Worm (Caenorhabditis elegans) whole organism, L3 larva: ENCODE data around the gene cls-3.

Source experiments
- R02D3.7 ChIP-seq: fragments of 150-350 bp; optimal IDR thresholded peaks from 2 replicates; lab custom pipeline; 2014; ENCODE audit warnings: missing biosample characterization, missing genetic modification characterization
- aly-2 ChIP-seq: fragments of 150-350 bp; optimal IDR thresholded peaks from 2 replicates; lab custom pipeline; 2014; ENCODE audit warnings: missing biosample characterization, missing genetic modification characterization
- ama-1 ChIP-seq: fragments of 150-350 bp; optimal IDR thresholded peaks from 2 replicates; lab custom pipeline; 2018
- ceh-16 ChIP-seq: sonication (generic microtip); optimal IDR thresholded peaks from 2 replicates; lab custom pipeline; 2017; ENCODE audit warnings: missing biosample characterization, missing genetic modification characterization
- ceh-28 ChIP-seq: fragments of 150-350 bp; optimal IDR thresholded peaks from 2 replicates; lab custom pipeline; 2014; ENCODE audit warnings: missing biosample characterization, missing genetic modification reagents, missing genetic modification characterization
- ceh-82 ChIP-seq: fragments of 150-350 bp; optimal IDR thresholded peaks from 2 replicates; lab custom pipeline; 2014; ENCODE audit warnings: missing biosample characterization, missing genetic modification characterization
- ceh-9 ChIP-seq: sonication (generic microtip); optimal IDR thresholded peaks from 2 replicates; lab custom pipeline; 2018; ENCODE audit warnings: missing biosample characterization, missing genetic modification characterization
- daf-12 ChIP-seq: fragments of 150-350 bp; optimal IDR thresholded peaks from 2 replicates; lab custom pipeline; 2014; ENCODE audit warnings: missing biosample characterization, missing genetic modification reagents, missing genetic modification characterization
- egl-27 ChIP-seq: sonication (generic microtip); optimal IDR thresholded peaks from 4 replicates; lab custom pipeline; 2017; ENCODE audit warnings: missing biosample characterization, missing genetic modification reagents, missing genetic modification characterization
- egl-5 ChIP-seq: fragments of 150-350 bp; optimal IDR thresholded peaks from 2 replicates; lab custom pipeline; 2017; ENCODE audit warnings: missing biosample characterization, missing genetic modification reagents, missing genetic modification characterization, inconsistent platforms
- elt-1 ChIP-seq: fragments of 150-350 bp; optimal IDR thresholded peaks from 2 replicates; lab custom pipeline; 2014; ENCODE audit warnings: missing biosample characterization, missing genetic modification characterization
- elt-2 ChIP-seq: sonication (generic microtip); optimal IDR thresholded peaks from 2 replicates; lab custom pipeline; 2016; ENCODE audit warnings: missing genetic modification reagents, mild to moderate bottlenecking, missing genetic modification characterization, missing compliant biosample characterization
- elt-3 ChIP-seq, 3 experiments: fragments of 150-350 bp in 1 of 3; sonication (generic microtip) in 2 of 3; optimal IDR thresholded peaks; 2 replicates in 2 of 3; 4 replicates in 1 of 3; lab custom pipeline; 2014 to 2017; ENCODE audit warnings: missing biosample characterization in 3 of 3, missing genetic modification characterization in 3 of 3
- eor-1 ChIP-seq, 2 experiments: fragments of 150-350 bp; optimal IDR thresholded peaks; 2 replicates each; lab custom pipeline; 2014 to 2018; ENCODE audit warnings: missing biosample characterization in 2 of 2, missing genetic modification characterization in 2 of 2
- fkh-10 ChIP-seq: sonication (generic microtip); optimal IDR thresholded peaks from 2 replicates; lab custom pipeline; 2017; ENCODE audit warnings: missing biosample characterization, missing genetic modification reagents, missing genetic modification characterization
- fkh-2 ChIP-seq: fragments of 150-350 bp; optimal IDR thresholded peaks from 2 replicates; lab custom pipeline; 2014; ENCODE audit warnings: missing biosample characterization, missing genetic modification reagents, missing genetic modification characterization
- fos-1 ChIP-seq: fragments of 150-350 bp; optimal IDR thresholded peaks from 2 replicates; lab custom pipeline; 2014; ENCODE audit warnings: missing biosample characterization, missing genetic modification characterization
- hmg-11 ChIP-seq: sonication (generic microtip); optimal IDR thresholded peaks from 2 replicates; lab custom pipeline; 2016; ENCODE audit warnings: missing genetic modification characterization, missing compliant biosample characterization
- jun-1 ChIP-seq: fragments of 150-350 bp; optimal IDR thresholded peaks from 2 replicates; lab custom pipeline; 2014; ENCODE audit warnings: missing biosample characterization, missing genetic modification reagents, missing genetic modification characterization
- lin-15B ChIP-seq: fragments of 150-350 bp; optimal IDR thresholded peaks from 2 replicates; lab custom pipeline; 2014; ENCODE audit warnings: missing biosample characterization, missing genetic modification characterization
- lin-39 ChIP-seq: fragments of 150-350 bp; optimal IDR thresholded peaks from 2 replicates; lab custom pipeline; 2018; ENCODE audit warnings: missing biosample characterization, missing genetic modification reagents, missing genetic modification characterization
- lsy-12 ChIP-seq: sonication (generic microtip); optimal IDR thresholded peaks from 2 replicates; lab custom pipeline; 2016; ENCODE audit warnings: mild to moderate bottlenecking, missing genetic modification characterization, missing compliant biosample characterization
- mdl-1 ChIP-seq: fragments of 150-350 bp; optimal IDR thresholded peaks from 2 replicates; lab custom pipeline; 2014; ENCODE audit warnings: missing biosample characterization, missing genetic modification characterization
- mml-1 ChIP-seq: fragments of 150-350 bp; sonication (generic microtip); optimal IDR thresholded peaks from 3 replicates; lab custom pipeline; 2014; ENCODE audit warnings: missing biosample characterization, missing genetic modification characterization
- nfya-1 ChIP-seq: sonication (generic microtip); optimal IDR thresholded peaks from 2 replicates; lab custom pipeline; 2017; ENCODE audit warnings: missing genetic modification characterization, mild to moderate bottlenecking, missing compliant biosample characterization, antibody characterized with exemption, moderate library complexity; ENCODE audit not compliant: insufficient read depth
- nhr-11 ChIP-seq: fragments of 150-350 bp; optimal IDR thresholded peaks from 2 replicates; lab custom pipeline; 2014; ENCODE audit warnings: missing biosample characterization, missing genetic modification characterization
- nhr-12 ChIP-seq: fragments of 150-350 bp; optimal IDR thresholded peaks from 2 replicates; lab custom pipeline; 2014; ENCODE audit warnings: missing biosample characterization, missing genetic modification characterization
- nhr-237 ChIP-seq: fragments of 150-350 bp; optimal IDR thresholded peaks from 2 replicates; lab custom pipeline; 2014; ENCODE audit warnings: missing biosample characterization, missing genetic modification characterization
- nhr-25 ChIP-seq: sonication (generic microtip); optimal IDR thresholded peaks from 2 replicates; lab custom pipeline; 2017; ENCODE audit warnings: missing biosample characterization, missing genetic modification characterization
- nhr-28 ChIP-seq: fragments of 150-350 bp; optimal IDR thresholded peaks from 2 replicates; lab custom pipeline; 2014; ENCODE audit warnings: missing biosample characterization, missing genetic modification characterization
- nhr-43 ChIP-seq: sonication (generic microtip); optimal IDR thresholded peaks from 2 replicates; lab custom pipeline; 2016; ENCODE audit warnings: mild to moderate bottlenecking, missing genetic modification characterization, missing compliant biosample characterization; ENCODE audit not compliant: poor library complexity, severe bottlenecking
- nhr-67 ChIP-seq: fragments of 150-350 bp; optimal IDR thresholded peaks from 2 replicates; lab custom pipeline; 2014; ENCODE audit warnings: missing biosample characterization, missing genetic modification characterization
- nhr-76 ChIP-seq: fragments of 150-350 bp; sonication (generic microtip); optimal IDR thresholded peaks from 5 replicates; lab custom pipeline; 2014; ENCODE audit warnings: missing biosample characterization, missing genetic modification characterization
- nhr-77 ChIP-seq: fragments of 150-350 bp; optimal IDR thresholded peaks from 2 replicates; lab custom pipeline; 2014; ENCODE audit warnings: missing biosample characterization, missing genetic modification characterization
- pha-4 ChIP-seq: fragments of 150-350 bp; optimal IDR thresholded peaks from 2 replicates; lab custom pipeline; 2014; ENCODE audit warnings: missing biosample characterization, missing genetic modification reagents, missing genetic modification characterization
- pqm-1 ChIP-seq: fragments of 150-350 bp; optimal IDR thresholded peaks from 2 replicates; lab custom pipeline; 2017; ENCODE audit warnings: missing biosample characterization, missing genetic modification characterization, inconsistent platforms
- sea-2 ChIP-seq: fragments of 150-350 bp; sonication (generic microtip); optimal IDR thresholded peaks from 4 replicates; lab custom pipeline; 2014; ENCODE audit warnings: missing biosample characterization, missing genetic modification reagents, missing genetic modification characterization
- skn-1 ChIP-seq: fragments of 150-350 bp; optimal IDR thresholded peaks from 2 replicates; lab custom pipeline; 2014; ENCODE audit warnings: missing biosample characterization, missing genetic modification characterization
- snpc-4 ChIP-seq: fragments of 150-350 bp; optimal IDR thresholded peaks from 2 replicates; lab custom pipeline; 2014; ENCODE audit warnings: missing biosample characterization, missing genetic modification characterization
- tbx-2 ChIP-seq: sonication (generic microtip); optimal IDR thresholded peaks from 2 replicates; lab custom pipeline; 2016; ENCODE audit warnings: mild to moderate bottlenecking, missing genetic modification characterization, missing compliant biosample characterization
- unc-39 ChIP-seq: sonication (generic microtip); optimal IDR thresholded peaks from 4 replicates; lab custom pipeline; 2017; ENCODE audit warnings: missing biosample characterization, missing genetic modification characterization
- unc-62 ChIP-seq: fragments of 150-350 bp; sonication (generic microtip); optimal IDR thresholded peaks from 4 replicates; lab custom pipeline; 2014; ENCODE audit warnings: missing biosample characterization, missing genetic modification reagents, missing genetic modification characterization
- zag-1 ChIP-seq: fragments of 150-350 bp; optimal IDR thresholded peaks from 2 replicates; lab custom pipeline; 2014; ENCODE audit warnings: missing biosample characterization, missing genetic modification characterization
- ztf-11 ChIP-seq: fragments of 150-350 bp; optimal IDR thresholded peaks from 2 replicates; lab custom pipeline; 2014; ENCODE audit warnings: missing biosample characterization, missing genetic modification characterization
- ztf-4 ChIP-seq: fragments of 150-350 bp; optimal IDR thresholded peaks from 2 replicates; lab custom pipeline; 2014; ENCODE audit warnings: missing biosample characterization, missing genetic modification characterization

cls-3 gene

ce11 chrIII:9191091-9191490, at the start of gene cls-3:
TSS of gene cls-3 (minus strand) at chrIII:9191109.
- TF ChIP-seq lsy-12 (tag; lab: Kevin White, UChicago): peak; percentile 7
- TF ChIP-seq sea-2 (GFP tag; lab: Kevin White, UChicago): no peak
- peak; percentile 40 for TF ChIP-seq lin-15B (tag; lab: Kevin White, UChicago)
- peak; percentile 15 for TF ChIP-seq fkh-10 (GFP tag; lab: Kevin White, UChicago)
- peak; percentile 13 for TF ChIP-seq skn-1 (tag; lab: Kevin White, UChicago)
- TF ChIP-seq lin-39 (tag; lab: Kevin White, UChicago): peak; percentile 43
- peak; percentile 63 for TF ChIP-seq nfya-1 (tag; lab: Kevin White, UChicago)
- TF ChIP-seq fkh-2 (tag; lab: Kevin White, UChicago): no peak

- TF ChIP-seq nhr-237 (tag; lab: Kevin White, UChicago) (no peak), nhr-77 (tag; lab: Kevin White, UChicago) (no peak), unc-62 (no peak), pqm-1 (no peak), nfya-1 (tag; lab: Kevin White, UChicago) (peak; percentile 58), fos-1 (tag; lab: Kevin White, UChicago) (no peak), nhr-25 (tag; lab: Kevin White, UChicago) (peak; percentile 7), egl-5 (no peak), lsy-12 (tag; lab: Kevin White, UChicago) (no peak), nhr-11 (tag; lab: Kevin White, UChicago) (no peak), nhr-76 (no peak), mdl-1 (tag; lab: Kevin White, UChicago) (no peak), unc-39 (tag; lab: Kevin White, UChicago) (no peak), mml-1 (tag; lab: Kevin White, UChicago) (no peak), hmg-11 (tag; lab: Kevin White, UChicago) (peak; percentile 90), R02D3.7 (tag; lab: Kevin White, UChicago) (no peak), daf-12 (tag; lab: Kevin White, UChicago) (no peak), nhr-67 (tag; lab: Kevin White, UChicago) (no peak), zag-1 (no peak), ztf-11 (no peak), elt-1 (no peak), ztf-4 (no peak), egl-27 (tag; lab: Kevin White, UChicago) (no peak), ceh-28 (tag; lab: Kevin White, UChicago) (no peak), nhr-28 (no peak), ceh-9 (tag; lab: Kevin White, UChicago) (no peak), skn-1 (tag; lab: Kevin White, UChicago) (peak; percentile 6), nhr-12 (tag; lab: Kevin White, UChicago) (no peak), eor-1 (tag; optimal IDR thresholded peaks at IDR 0.05; lab: Kevin White, UChicago) (no peak), ama-1 (lab: Kevin White, UChicago) (no peak), tbx-2 (tag; lab: Kevin White, UChicago) (no peak), ceh-16 (tag; lab: Kevin White, UChicago) (no peak), lin-15B (tag; lab: Kevin White, UChicago) (no peak), elt-2 (tag; lab: Kevin White, UChicago) (peak; percentile 49), snpc-4 (tag; lab: Kevin White, UChicago) (peak; percentile 19), lin-39 (tag; lab: Kevin White, UChicago) (no peak), elt-3 (tag; optimal IDR thresholded peaks at IDR 0.05; lab: Kevin White, UChicago) (no peak), ceh-82 (no peak), fkh-10 (GFP tag; lab: Kevin White, UChicago) (no peak), jun-1 (peak; percentile 19), pha-4 (peak; percentile 55), aly-2 (tag; lab: Kevin White, UChicago) (no peak), nhr-43 (tag; lab: Kevin White, UChicago) (no peak)
Observed at ce11 chrIII:9239983-9240382, 49.1 kb upstream of the cls-3 start, which contains the start of gene saeg-2. TSS of gene saeg-2 (plus strand) at chrIII:9240363.
